Worm (Caenorhabditis elegans) whole organism, early embryonic: ENCODE measurements around the gene C14B1.3.

Experiments used
- B0310.2 ChIP-seq: sonication (generic microtip); optimal IDR thresholded peaks from 2 replicates; lab custom pipeline; 2016; ENCODE audit warnings: mild to moderate bottlenecking, missing genetic modification characterization, missing compliant biosample characterization
- ama-1 ChIP-seq: fragments of 150-350 bp; optimal IDR thresholded peaks from 2 replicates; lab custom pipeline; 2014
- ets-7 ChIP-seq: sonication (generic microtip); optimal IDR thresholded peaks from 2 replicates; lab custom pipeline; 2016; ENCODE audit warnings: missing genotype, missing genetic modification characterization, missing compliant biosample characterization
- hmbx-1 ChIP-seq: sonication (generic microtip); optimal IDR thresholded peaks from 2 replicates; lab custom pipeline; 2016; ENCODE audit warnings: mild to moderate bottlenecking, missing genetic modification characterization, missing compliant biosample characterization
- hnd-1 ChIP-seq: sonication (generic microtip); optimal IDR thresholded peaks from 2 replicates; lab custom pipeline; 2016; ENCODE audit warnings: missing genetic modification characterization, missing compliant biosample characterization
- pes-1 ChIP-seq: fragments of 200-800 bp; sonication (Bioruptor generic); IDR thresholded peaks from 2 replicates; pipeline ENCODE4 v1.3.6; 2022; ENCODE audit warnings: missing genetic modification reagents, missing genetic modification characterization, missing compliant biosample characterization
- tbx-11 ChIP-seq: fragments of 200-800 bp; sonication (Bioruptor generic); IDR thresholded peaks from 2 replicates; pipeline ENCODE4 v1.3.6; 2022; ENCODE audit warnings: missing genetic modification characterization, missing compliant biosample characterization
- tra-4 ChIP-seq: sonication (generic microtip); optimal IDR thresholded peaks from 2 replicates; lab custom pipeline; 2017; ENCODE audit warnings: missing genetic modification characterization, missing compliant biosample characterization

DNA sequence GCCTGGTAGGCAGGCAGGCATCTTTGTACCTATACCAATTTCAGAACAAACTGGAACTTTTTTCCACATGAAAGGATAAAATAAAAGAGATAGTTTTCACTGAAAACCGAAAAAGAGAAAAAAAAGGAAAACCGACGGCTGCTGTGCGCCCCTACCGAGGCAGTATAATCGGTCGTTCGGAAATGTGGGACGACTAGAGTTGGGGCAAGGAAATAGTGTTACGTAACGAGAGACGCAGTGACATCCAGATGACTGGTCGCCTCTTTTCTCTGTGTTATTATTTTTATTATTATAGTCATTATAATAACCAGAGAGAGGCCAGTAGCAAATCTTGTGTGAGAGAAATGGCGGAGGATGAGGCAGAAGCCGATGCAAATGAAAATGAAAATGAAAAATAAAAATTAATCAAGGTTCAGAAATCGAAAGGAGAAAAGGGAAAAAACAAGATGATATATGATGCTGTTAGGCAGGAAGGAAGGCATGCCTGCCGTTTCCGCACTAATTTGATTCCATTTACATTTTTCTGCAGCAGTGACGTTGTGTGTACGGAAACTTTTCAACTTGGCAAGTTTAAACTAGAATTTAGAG is 21.9 kb upstream of the C14B1.3 start:
- TF ChIP-seq pes-1 (GFP tag; lab: Robert Waterston, UW): no peak
- no peak for TF ChIP-seq B0310.2
- no peak for TF ChIP-seq ama-1 (lab: Kevin White, UChicago)
- TF ChIP-seq tra-4 (tag; lab: Kevin White, UChicago): no peak
- no peak for TF ChIP-seq tbx-11 (GFP tag; lab: Robert Waterston, UW)
- no peak for TF ChIP-seq hmbx-1 (tag; lab: Kevin White, UChicago)
- TF ChIP-seq hnd-1: no peak
- TF ChIP-seq ets-7 (tag; lab: Kevin White, UChicago): no peak
